Worm (Caenorhabditis elegans): Measurements from ENCODE around the gene rad-23.
A peak's percentile ranks its signal among the peaks of the same experiment; 100 is the strongest.

The rad-23 gene

DNA sequence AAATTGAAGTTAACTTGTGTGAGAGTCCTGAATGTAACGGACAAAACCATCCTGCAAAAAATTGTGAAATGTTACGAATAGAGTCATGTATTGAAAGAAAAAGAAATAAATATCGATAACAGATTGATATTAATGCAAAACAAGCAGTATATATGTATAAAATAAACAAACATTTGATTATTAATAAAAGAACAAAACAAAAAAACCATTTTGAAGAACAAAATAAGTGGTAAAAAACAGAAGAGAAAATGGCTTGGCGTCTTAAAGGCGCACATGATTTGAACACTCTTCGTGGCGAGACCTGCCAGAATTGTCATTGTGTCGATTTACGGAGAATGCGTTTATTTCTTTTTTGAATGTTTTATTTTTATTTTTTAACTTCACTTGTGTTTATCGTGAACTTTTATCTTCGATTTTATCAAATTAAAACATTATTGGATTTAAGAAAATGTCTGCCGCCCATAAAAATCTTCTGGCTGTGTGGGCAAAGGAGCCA, at the start of gene rad-23, which contains the start of gene rpn-12:
TSS of gene rad-23 (minus strand) at position 51 of the 496 bp plus-strand sequence.
TSS of gene rpn-12 (plus strand) at position 446 of the 496 bp plus-strand sequence.
- TF ChIP-seq dmd-6 (GFP tag; IDR thresholded peaks at IDR 0.05) (no peak), ceh-62 (tag; optimal IDR thresholded peaks at IDR 0.05) (no peak), Y48G9A.11 (GFP tag; IDR thresholded peaks at IDR 0.05) (no peak), nhr-10 (tag; optimal IDR thresholded peaks at IDR 0.05) (no peak), nhr-41 (GFP tag; IDR thresholded peaks at IDR 0.05) (no peak), ceh-20 (GFP tag; IDR thresholded peaks at IDR 0.05) (no peak), ceh-44 (GFP tag; IDR thresholded peaks at IDR 0.05) (no peak), dve-1 (tag; optimal IDR thresholded peaks at IDR 0.05; ENCODE audit: insufficient read depth) (peak; percentile 44), Y5F2A.4 (GFP tag; optimal IDR thresholded peaks at IDR 0.05) (no peak), mes-2 (tag; optimal IDR thresholded peaks at IDR 0.05; ENCODE audit: poor library complexity, severe bottlenecking) (peak; percentile 74), Y105C5A.15 (GFP tag; IDR thresholded peaks at IDR 0.05) (no peak), arid-1 (GFP tag; conservative IDR thresholded peaks at IDR 0.05) (no peak), T20F7.1 (GFP tag; optimal IDR thresholded peaks at IDR 0.05) (no peak), ZK546.5 (tag; optimal IDR thresholded peaks at IDR 0.05) (no peak), lim-7 (GFP tag; IDR thresholded peaks at IDR 0.05) (no peak), fos-1 (tag; optimal IDR thresholded peaks at IDR 0.05) (no peak), zfp-3 (GFP tag; conservative IDR thresholded peaks at IDR 0.05) (no peak), unc-62 (GFP tag; optimal IDR thresholded peaks at IDR 0.05 in 1 of 2) (no peak), unc-62 (tag; optimal IDR thresholded peaks at IDR 0.05) (no peak), nhr-111 (GFP tag; optimal IDR thresholded peaks at IDR 0.05) (no peak), zip-2 (tag; optimal IDR thresholded peaks at IDR 0.05) (no peak), lir-3 (tag; optimal IDR thresholded peaks at IDR 0.05) (no peak), vab-7 (GFP tag; IDR thresholded peaks at IDR 0.05) (no peak), php-3 (GFP tag; IDR thresholded peaks at IDR 0.05) (no peak), snpc-4 (tag; optimal IDR thresholded peaks at IDR 0.05) (no peak), F37D6.2 (tag; optimal IDR thresholded peaks at IDR 0.05) (no peak), spr-1 (tag; optimal IDR thresholded peaks at IDR 0.05) (no peak), nhr-48 (tag; optimal IDR thresholded peaks at IDR 0.05) (no peak), mep-1 (tag; optimal IDR thresholded peaks at IDR 0.05) (no peak), snpc-1.2 (GFP tag; IDR thresholded peaks at IDR 0.05) (no peak), daf-12 (tag; optimal IDR thresholded peaks at IDR 0.05) (no peak), rbr-2 (tag; optimal IDR thresholded peaks at IDR 0.05) (peak; percentile 1), tag-97 (GFP tag; IDR thresholded peaks at IDR 0.05) (no peak), dpl-1 (GFP tag; optimal IDR thresholded peaks at IDR 0.05) (peak; percentile 71), D1046.2 (GFP tag; IDR thresholded peaks at IDR 0.05) (no peak), nhr-102 (tag; optimal IDR thresholded peaks at IDR 0.05) (no peak), dmd-8 (GFP tag; IDR thresholded peaks at IDR 0.05) (no peak), nhr-76 (tag; optimal IDR thresholded peaks at IDR 0.05) (no peak), mdl-1 (tag; optimal IDR thresholded peaks at IDR 0.05) (peak in 1 of 2 experiments; percentile 27), daf-8 (GFP tag; IDR thresholded peaks at IDR 0.05) (no peak), pqm-1 (tag; optimal IDR thresholded peaks at IDR 0.05) (no peak), egl-43 (GFP tag; IDR thresholded peaks at IDR 0.05) (no peak), F26F4.8 (GFP tag; conservative IDR thresholded peaks at IDR 0.05) (no peak), attf-4 (tag; optimal IDR thresholded peaks at IDR 0.05) (no peak), saeg-2 (GFP tag; IDR thresholded peaks at IDR 0.05) (no peak), ztf-11 (tag; optimal IDR thresholded peaks at IDR 0.05) (no peak), ZK337.2 (GFP tag; IDR thresholded peaks at IDR 0.05) (no peak), lin-39 (tag; optimal IDR thresholded peaks at IDR 0.05) (no peak), nhr-237 (tag; optimal IDR thresholded peaks at IDR 0.05) (no peak), daf-16 (GFP tag; optimal IDR thresholded peaks at IDR 0.05) (no peak), daf-16 (tag; optimal IDR thresholded peaks at IDR 0.05) (peak; percentile 72), zag-1 (tag; optimal IDR thresholded peaks at IDR 0.05) (no peak), cey-2 (tag; optimal IDR thresholded peaks at IDR 0.05; ENCODE audit: borderline replicate concordance, insufficient read depth) (no peak)

Measured in whole organism, L4 larva.